Fruit fly (Drosophila melanogaster): ENCODE data around the gene bou.

bou gene

DNA sequence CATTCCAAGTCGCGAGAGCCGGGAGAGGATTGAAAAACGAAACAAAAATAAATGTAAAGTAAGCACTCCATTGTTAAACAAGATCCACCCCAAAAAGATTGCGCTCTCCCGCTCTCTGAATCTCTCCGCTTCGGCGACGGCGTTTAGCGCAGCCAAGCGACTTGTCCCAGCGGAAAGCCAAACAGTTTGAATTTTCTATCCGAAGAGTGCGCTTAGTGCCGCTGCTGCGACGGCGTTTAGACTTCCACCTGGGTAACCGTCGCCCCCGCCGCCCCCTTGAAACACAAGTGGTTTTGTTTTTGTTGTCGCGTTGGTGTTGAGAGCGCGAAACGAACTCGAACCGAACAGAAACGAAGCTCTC is 12.2 kb downstream of the bou start, which contains the start of gene Inx2 (continued):
- TF ChIP-seq caup (GFP tag; optimal IDR thresholded peaks at IDR 0.05; ENCODE audit: severe bottlenecking) = peak; percentile 68
- TF ChIP-seq lmd (GFP tag; IDR thresholded peaks at IDR 0.05) = no peak
- peak; percentile 43 for TF ChIP-seq CG10209 (GFP tag; optimal IDR thresholded peaks at IDR 0.05)
- TF ChIP-seq mam (GFP tag; optimal IDR thresholded peaks at IDR 0.05) = no peak
- no peak for TF ChIP-seq esg (GFP tag; conservative IDR thresholded peaks at IDR 0.05)
- TF ChIP-seq CG7839 (tag; optimal IDR thresholded peaks at IDR 0.05) = peak; percentile 10
- TF ChIP-seq Antp (GFP tag; optimal IDR thresholded peaks at IDR 0.05) = peak; percentile 13
- TF ChIP-seq Usf (GFP tag; optimal IDR thresholded peaks at IDR 0.05) = no peak
- no peak for TF ChIP-seq ham (GFP tag; IDR thresholded peaks at IDR 0.05)
- no peak for TF ChIP-seq Ada2b (GFP tag; IDR thresholded peaks at IDR 0.05)
- no peak for TF ChIP-seq CG13123 (GFP tag; optimal IDR thresholded peaks at IDR 0.05)
- no peak for TF ChIP-seq Dp (GFP tag; optimal IDR thresholded peaks at IDR 0.05)
- TF ChIP-seq CG33213 (GFP tag; optimal IDR thresholded peaks at IDR 0.05) = no peak
- TF ChIP-seq CG2712 (tag; optimal IDR thresholded peaks at IDR 0.05) = no peak
- peak; percentile 58 for TF ChIP-seq CrebB (tag; optimal IDR thresholded peaks at IDR 0.05)
- TF ChIP-seq cg (GFP tag; optimal IDR thresholded peaks at IDR 0.05) = no peak
- TF ChIP-seq CG4404 (GFP tag; IDR thresholded peaks at IDR 0.05) = no peak
- TF ChIP-seq H2.0 (GFP tag; IDR thresholded peaks at IDR 0.05) = no peak
- no peak for TF ChIP-seq Lpt (GFP tag; optimal IDR thresholded peaks at IDR 0.05)
- no peak for TF ChIP-seq CG10267 (tag; optimal IDR thresholded peaks at IDR 0.05)
- TF ChIP-seq pum (GFP tag; optimal IDR thresholded peaks at IDR 0.05) = no peak
- TF ChIP-seq abd-A (tag; optimal IDR thresholded peaks at IDR 0.05) = peak; percentile 18
- TF ChIP-seq ap (GFP tag; IDR thresholded peaks at IDR 0.05) = no peak
- TF ChIP-seq CG16779 (GFP tag; IDR thresholded peaks at IDR 0.05) = no peak
- TF ChIP-seq CG13894 (tag; optimal IDR thresholded peaks at IDR 0.05) = peak; percentile 75
- TF ChIP-seq danr (GFP tag; IDR thresholded peaks at IDR 0.05) = no peak
- no peak for TF ChIP-seq sima (GFP tag; optimal IDR thresholded peaks at IDR 0.05)
- TF ChIP-seq CG8359 (GFP tag; optimal IDR thresholded peaks at IDR 0.05; ENCODE audit: borderline replicate concordance) = no peak
- peak; percentile 58 for TF ChIP-seq sens (GFP tag)
- no peak for TF ChIP-seq tin (GFP tag; optimal IDR thresholded peaks at IDR 0.05)
- no peak for TF ChIP-seq CG4820 (GFP tag; optimal IDR thresholded peaks at IDR 0.05)
- no peak for TF ChIP-seq CG10366 (GFP tag; IDR thresholded peaks at IDR 0.05)
- TF ChIP-seq lilli (GFP tag; optimal IDR thresholded peaks at IDR 0.05) = peak; percentile 47
- peak; percentile 39 for TF ChIP-seq lbe (GFP tag; optimal IDR thresholded peaks at IDR 0.05)
- TF ChIP-seq Doc2 (GFP tag; IDR thresholded peaks at IDR 0.05) = no peak
- TF ChIP-seq CG4854 (GFP tag; optimal IDR thresholded peaks at IDR 0.05) = no peak
- no peak for TF ChIP-seq CG8765 (GFP tag; IDR thresholded peaks at IDR 0.05)
- peak; percentile 73 for TF ChIP-seq HmgD (GFP tag; optimal IDR thresholded peaks at IDR 0.05)
- peak; percentile 21 for TF ChIP-seq ewg (GFP tag; optimal IDR thresholded peaks at IDR 0.05)
- TF ChIP-seq Sin3A (optimal IDR thresholded peaks at IDR 0.05) = no peak
- TF ChIP-seq nau (GFP tag; optimal IDR thresholded peaks at IDR 0.05) = no peak
- no peak for TF ChIP-seq Fer2 (tag; optimal IDR thresholded peaks at IDR 0.05)
- TF ChIP-seq NC2α (GFP tag; optimal IDR thresholded peaks at IDR 0.05) = peak; percentile 1
- TF ChIP-seq Mrtf (GFP tag; IDR thresholded peaks at IDR 0.05) = no peak
- no peak for TF ChIP-seq slp2 (GFP tag; optimal IDR thresholded peaks at IDR 0.05)
- no peak for TF ChIP-seq Camta (GFP tag; optimal IDR thresholded peaks at IDR 0.05)
- no peak for TF ChIP-seq Ssrp (tag; optimal IDR thresholded peaks at IDR 0.05)
- TF ChIP-seq CG11398 (GFP tag; optimal IDR thresholded peaks at IDR 0.05) = peak; percentile 10
- no peak for TF ChIP-seq CG8290 (GFP tag; optimal IDR thresholded peaks at IDR 0.05)
- TF ChIP-seq CG8290 (tag; optimal IDR thresholded peaks at IDR 0.05) = peak in 1 of 2 experiments; percentile 83
- TF ChIP-seq inv (GFP tag; IDR thresholded peaks at IDR 0.05; ENCODE audit: partially characterized antibody) = 0 out of 2 replicates have a peak, but pooled peaks have one; percentile 12
- TF ChIP-seq so (GFP tag; IDR thresholded peaks at IDR 0.05) = 0 out of 3 replicates have a peak, but pooled peaks have one; percentile 10
- TF ChIP-seq CG17912 (GFP tag; optimal IDR thresholded peaks at IDR 0.05) = no peak
